1 fruit fly cellular context compared by ENCODE assay signal in genomic region chr3R:23782456-23783402, dm6.
TF ChIP-seq lines count a peak whose summit lies in the region.

No protein-coding gene starts in this region.

TF ChIP-seq in whole organism, embryonic, 481 proteins besides CTCF, POLR2A, EP300 and RAD21 (continued from another document and continues in another):
- TF ChIP-seq CG11560 (tag; IDR thresholded peaks at IDR 0.05; lab: Robert Waterston, UW) (peak; percentile 37; the same call in 1 of the 3 replicates), CG12299 (tag; optimal IDR thresholded peaks at IDR 0.05; lab: Kevin White, UChicago) (peak; percentile 76), bab2 (GFP tag; optimal IDR thresholded peaks at IDR 0.05; lab: Kevin White, UChicago) (peak; percentile 78), NC2α (GFP tag; optimal IDR thresholded peaks at IDR 0.05; lab: Kevin White, UChicago) (peak; percentile 56), Adf1 (GFP tag; IDR thresholded peaks at IDR 0.05; lab: Robert Waterston, UW) (peak; percentile 65), CG8765 (GFP tag; IDR thresholded peaks at IDR 0.05; lab: Robert Waterston, UW) (peak; percentile 86), CG15011 (GFP tag; optimal IDR thresholded peaks at IDR 0.05; lab: Kevin White, UChicago) (peak; percentile 70), Hey (tag; optimal IDR thresholded peaks at IDR 0.05; lab: Kevin White, UChicago) (peak; percentile 85), gcm (GFP tag; optimal IDR thresholded peaks at IDR 0.05; lab: Kevin White, UChicago) (peak; percentile 93), Meics (GFP tag; optimal IDR thresholded peaks at IDR 0.05; lab: Kevin White, UChicago) (peak; percentile 78), chm (GFP tag; IDR thresholded peaks at IDR 0.05; lab: Robert Waterston, UW) (peak; percentile 71), hb (GFP tag; IDR thresholded peaks at IDR 0.05; lab: Robert Waterston, UW; ENCODE audit: partially characterized antibody) (no peak), CG6175 (GFP tag; IDR thresholded peaks at IDR 0.05; lab: Robert Waterston, UW) (peak; percentile 28; the same call in 1 of the 3 replicates), crc (GFP tag; optimal IDR thresholded peaks at IDR 0.05; lab: Kevin White, UChicago) (peak; percentile 47), crol (GFP tag; IDR thresholded peaks at IDR 0.05; lab: Robert Waterston, UW) (peak; percentile 77), Fer1 (GFP tag; optimal IDR thresholded peaks at IDR 0.05; lab: Kevin White, UChicago) (peak; percentile 84), tll (GFP tag; optimal IDR thresholded peaks at IDR 0.05; lab: Kevin White, UChicago) (peak in 1 of 2 experiments; percentile 80), CG8359 (GFP tag; optimal IDR thresholded peaks at IDR 0.05; lab: Kevin White, UChicago; ENCODE audit: borderline replicate concordance) (peak; percentile 81), CG17802 (tag; optimal IDR thresholded peaks at IDR 0.05; lab: Kevin White, UChicago) (peak; percentile 77), cg (GFP tag; optimal IDR thresholded peaks at IDR 0.05; lab: Kevin White, UChicago) (peak; percentile 36), CG14667 (GFP tag; IDR thresholded peaks at IDR 0.05; lab: Robert Waterston, UW) (peak; percentile 80), CG9727 (GFP tag; optimal IDR thresholded peaks at IDR 0.05; lab: Kevin White, UChicago) (peak; percentile 93), Rx (GFP tag; IDR thresholded peaks at IDR 0.05; lab: Robert Waterston, UW) (peak; percentile 79), Atf3 (GFP tag; optimal IDR thresholded peaks at IDR 0.05; lab: Kevin White, UChicago) (peak; percentile 86), CG4730 (GFP tag; IDR thresholded peaks at IDR 0.05; lab: Robert Waterston, UW) (peak; percentile 84), row (GFP tag; IDR thresholded peaks at IDR 0.05; lab: Robert Waterston, UW) (peak; percentile 89), CG16813 (GFP tag; IDR thresholded peaks at IDR 0.05; lab: Robert Waterston, UW; ENCODE audit: partially characterized antibody) (no peak), CG31365 (tag; optimal IDR thresholded peaks at IDR 0.05; lab: Kevin White, UChicago) (peak; percentile 72), gro (GFP tag; optimal IDR thresholded peaks at IDR 0.05; lab: Kevin White, UChicago) (peak; percentile 8), shn (GFP tag; optimal IDR thresholded peaks at IDR 0.05; lab: Kevin White, UChicago) (peak; percentile 54), vnd (GFP tag; IDR thresholded peaks at IDR 0.05; lab: Robert Waterston, UW; ENCODE audit: partially characterized antibody) (no peak), CG17361 (GFP tag; IDR thresholded peaks at IDR 0.05; lab: Robert Waterston, UW) (peak; percentile 94), CG7357 (GFP tag; IDR thresholded peaks at IDR 0.05; lab: Robert Waterston, UW) (peak; percentile 83), CG3838 (GFP tag; optimal IDR thresholded peaks at IDR 0.05; lab: Kevin White, UChicago) (peak; percentile 79), CG30403 (GFP tag; optimal IDR thresholded peaks at IDR 0.05; lab: Kevin White, UChicago) (peak; percentile 92), CG8388 (GFP tag; optimal IDR thresholded peaks at IDR 0.05; lab: Kevin White, UChicago) (peak; percentile 97), CG34376 (GFP tag; optimal IDR thresholded peaks at IDR 0.05; lab: Kevin White, UChicago) (peak; percentile 87), CG9817 (tag; optimal IDR thresholded peaks at IDR 0.05; lab: Kevin White, UChicago) (peak; percentile 32), CG12659 (GFP tag; optimal IDR thresholded peaks at IDR 0.05; lab: Kevin White, UChicago) (peak; percentile 75), CG13287 (GFP tag; IDR thresholded peaks at IDR 0.05; lab: Robert Waterston, UW; ENCODE audit: partially characterized antibody) (no peak), psq (GFP tag; optimal IDR thresholded peaks at IDR 0.05; lab: Kevin White, UChicago) (peak; percentile 52), CG11093 (GFP tag; IDR thresholded peaks at IDR 0.05; lab: Robert Waterston, UW) (peak; percentile 84), ase (GFP tag; IDR thresholded peaks at IDR 0.05; lab: Robert Waterston, UW) (peak; percentile 61; the same call in 2 of the 3 replicates), Myb (GFP tag; optimal IDR thresholded peaks at IDR 0.05; lab: Kevin White, UChicago) (peak; percentile 42), br (optimal IDR thresholded peaks at IDR 0.05; lab: Kevin White, UChicago) (no peak), CG12155 (GFP tag; optimal IDR thresholded peaks at IDR 0.05; lab: Kevin White, UChicago) (peak; percentile 72), CG1529 (GFP tag; optimal IDR thresholded peaks at IDR 0.05; lab: Kevin White, UChicago) (peak; percentile 89), en (GFP tag; optimal IDR thresholded peaks at IDR 0.05; lab: Kevin White, UChicago) (peak; percentile 70), Hr3 (GFP tag; optimal IDR thresholded peaks at IDR 0.05; lab: Kevin White, UChicago) (peak; percentile 89), ham (GFP tag; IDR thresholded peaks at IDR 0.05; lab: Robert Waterston, UW) (no peak), CG11247 (GFP tag; IDR thresholded peaks at IDR 0.05; lab: Robert Waterston, UW) (peak; percentile 63), CG7839 (tag; optimal IDR thresholded peaks at IDR 0.05; lab: Kevin White, UChicago) (peak; percentile 91), eyg (GFP tag; optimal IDR thresholded peaks at IDR 0.05; lab: Kevin White, UChicago) (peak; percentile 55), ATbp (GFP tag; optimal IDR thresholded peaks at IDR 0.05; lab: Kevin White, UChicago) (peak; percentile 89), CG8944 (GFP tag; optimal IDR thresholded peaks at IDR 0.05; lab: Kevin White, UChicago) (peak; percentile 73), Nf-YB (GFP tag; optimal IDR thresholded peaks at IDR 0.05; lab: Kevin White, UChicago) (peak; percentile 64), CG11456 (GFP tag; IDR thresholded peaks at IDR 0.05; lab: Robert Waterston, UW) (0 out of 3 replicates have a peak, but pooled peaks have one; percentile 57), mirr (GFP tag; optimal IDR thresholded peaks at IDR 0.05; lab: Kevin White, UChicago) (peak; percentile 98), Usf (GFP tag; optimal IDR thresholded peaks at IDR 0.05; lab: Kevin White, UChicago) (peak; percentile 84), CG2889 (GFP tag; IDR thresholded peaks at IDR 0.05; lab: Robert Waterston, UW) (peak; percentile 67; the same call in 2 of the 3 replicates), vvl (GFP tag; IDR thresholded peaks at IDR 0.05; lab: Robert Waterston, UW) (peak; percentile 94), CG1647 (GFP tag; optimal IDR thresholded peaks at IDR 0.05; lab: Kevin White, UChicago) (peak; percentile 77), CG11085 (GFP tag; IDR thresholded peaks at IDR 0.05; lab: Robert Waterston, UW) (no peak), CG10366 (GFP tag; IDR thresholded peaks at IDR 0.05; lab: Robert Waterston, UW) (peak; percentile 76), Nf-YA (GFP tag; IDR thresholded peaks at IDR 0.05; lab: Robert Waterston, UW) (peak; percentile 62), CG11723 (GFP tag; optimal IDR thresholded peaks at IDR 0.05; lab: Kevin White, UChicago) (peak; percentile 79), D19B (GFP tag; optimal IDR thresholded peaks at IDR 0.05; lab: Kevin White, UChicago) (peak; percentile 44), CG4854 (GFP tag; optimal IDR thresholded peaks at IDR 0.05; lab: Kevin White, UChicago) (peak; percentile 63), ERR (GFP tag; optimal IDR thresholded peaks at IDR 0.05; lab: Kevin White, UChicago) (no peak), Poxn (GFP tag; IDR thresholded peaks at IDR 0.05; lab: Robert Waterston, UW) (no peak), CG3065 (GFP tag; optimal IDR thresholded peaks at IDR 0.05; lab: Kevin White, UChicago) (peak; percentile 51), CrebB (tag; optimal IDR thresholded peaks at IDR 0.05; lab: Kevin White, UChicago) (peak; percentile 85), cato (GFP tag; optimal IDR thresholded peaks at IDR 0.05; lab: Kevin White, UChicago; ENCODE audit: borderline replicate concordance) (peak; percentile 73), zf30C (GFP tag; optimal IDR thresholded peaks at IDR 0.05; lab: Kevin White, UChicago) (peak; percentile 100), CG7556 (GFP tag; optimal IDR thresholded peaks at IDR 0.05; lab: Kevin White, UChicago) (peak; percentile 87), CG31224 (GFP tag; IDR thresholded peaks at IDR 0.05; lab: Robert Waterston, UW) (peak; percentile 8), BtbVII (GFP tag; optimal IDR thresholded peaks at IDR 0.05; lab: Kevin White, UChicago) (peak; percentile 79), Hand (GFP tag; optimal IDR thresholded peaks at IDR 0.05; lab: Kevin White, UChicago) (no peak), lov (optimal IDR thresholded peaks at IDR 0.05; lab: Kevin White, UChicago) (no peak), lov (GFP tag; IDR thresholded peaks at IDR 0.05; lab: Robert Waterston, UW) (peak; percentile 89), CG13296 (GFP tag; optimal IDR thresholded peaks at IDR 0.05; lab: Kevin White, UChicago) (peak; percentile 76), zfh2 (GFP tag; optimal IDR thresholded peaks at IDR 0.05; lab: Kevin White, UChicago) (no peak), CG12071 (GFP tag; optimal IDR thresholded peaks at IDR 0.05; lab: Kevin White, UChicago) (peak; percentile 87), CG17359 (tag; optimal IDR thresholded peaks at IDR 0.05; lab: Kevin White, UChicago) (peak; percentile 91), CG10267 (tag; optimal IDR thresholded peaks at IDR 0.05; lab: Kevin White, UChicago) (peak; percentile 92), ato (GFP tag; IDR thresholded peaks at IDR 0.05; lab: Robert Waterston, UW; ENCODE audit: partially characterized antibody) (no peak), CG9797 (GFP tag; optimal IDR thresholded peaks at IDR 0.05; lab: Kevin White, UChicago) (peak; percentile 32), CG6813 (GFP tag; optimal IDR thresholded peaks at IDR 0.05; lab: Kevin White, UChicago) (peak; percentile 82), Dip3 (GFP tag; optimal IDR thresholded peaks at IDR 0.05; lab: Kevin White, UChicago) (peak; percentile 19), cwo (GFP tag; optimal IDR thresholded peaks at IDR 0.05; lab: Kevin White, UChicago) (peak; percentile 81), CG12942 (GFP tag; optimal IDR thresholded peaks at IDR 0.05; lab: Kevin White, UChicago) (peak; percentile 81), CG17328 (GFP tag; IDR thresholded peaks at IDR 0.05; lab: Robert Waterston, UW) (peak; percentile 93), nerfin-1 (tag; optimal IDR thresholded peaks at IDR 0.05; lab: Kevin White, UChicago) (peak; percentile 82), zen2 (GFP tag; IDR thresholded peaks at IDR 0.05; lab: Robert Waterston, UW; ENCODE audit: partially characterized antibody) (no peak), inv (GFP tag; IDR thresholded peaks at IDR 0.05; lab: Robert Waterston, UW; ENCODE audit: partially characterized antibody) (no peak), CG2875 (GFP tag; optimal IDR thresholded peaks at IDR 0.05; lab: Kevin White, UChicago) (peak; percentile 93), CG31441 (GFP tag; IDR thresholded peaks at IDR 0.05; lab: Robert Waterston, UW) (peak; percentile 94), B-H2 (GFP tag; optimal IDR thresholded peaks at IDR 0.05; lab: Kevin White, UChicago) (peak; percentile 52), Chrac-16 (GFP tag; optimal IDR thresholded peaks at IDR 0.05; lab: Kevin White, UChicago) (peak; percentile 88), Dbx (GFP tag; IDR thresholded peaks at IDR 0.05; lab: Robert Waterston, UW) (peak; percentile 66; the same call in 1 of the 3 replicates), CG8290 (GFP tag; optimal IDR thresholded peaks at IDR 0.05; lab: Kevin White, UChicago) (peak; percentile 74), CG8290 (tag; optimal IDR thresholded peaks at IDR 0.05; lab: Kevin White, UChicago) (peak; percentile 79 to 89), otp (GFP tag; IDR thresholded peaks at IDR 0.05; lab: Robert Waterston, UW) (peak; percentile 77), CG2678 (tag; optimal IDR thresholded peaks at IDR 0.05; lab: Kevin White, UChicago) (peak; percentile 86), HmgZ (tag; optimal IDR thresholded peaks at IDR 0.05; lab: Kevin White, UChicago) (peak; percentile 72), CG16863 (GFP tag; optimal IDR thresholded peaks at IDR 0.05; lab: Kevin White, UChicago) (peak; percentile 88), CG12391 (tag; optimal IDR thresholded peaks at IDR 0.05; lab: Kevin White, UChicago) (peak; percentile 94), CG13775 (GFP tag; optimal IDR thresholded peaks at IDR 0.05; lab: Kevin White, UChicago) (peak; percentile 88), dysf (GFP tag; IDR thresholded peaks at IDR 0.05; lab: Robert Waterston, UW) (peak; percentile 74; the same call in 2 of the 3 replicates), HLH4C (GFP tag; IDR thresholded peaks at IDR 0.05; lab: Robert Waterston, UW; ENCODE audit: partially characterized antibody) (no peak), pita (GFP tag; optimal IDR thresholded peaks at IDR 0.05; lab: Kevin White, UChicago) (no peak), CG14050 (GFP tag; IDR thresholded peaks at IDR 0.05; lab: Robert Waterston, UW) (peak; percentile 73), Nf-YC (tag; optimal IDR thresholded peaks at IDR 0.05; lab: Kevin White, UChicago) (peak; percentile 85), aop (GFP tag; IDR thresholded peaks at IDR 0.05; lab: Robert Waterston, UW) (peak; percentile 27; the same call in 1 of the 2 replicates), cad (GFP tag; optimal IDR thresholded peaks at IDR 0.05; lab: Kevin White, UChicago) (peak; percentile 11), wdn (GFP tag; IDR thresholded peaks at IDR 0.05; lab: Robert Waterston, UW) (no peak), CG10959 (GFP tag; IDR thresholded peaks at IDR 0.05; lab: Robert Waterston, UW) (peak; percentile 94), luna (GFP tag; optimal IDR thresholded peaks at IDR 0.05; lab: Kevin White, UChicago) (no peak), tup (GFP tag; optimal IDR thresholded peaks at IDR 0.05; lab: Kevin White, UChicago) (peak; percentile 30), CG7271 (tag; optimal IDR thresholded peaks at IDR 0.05; lab: Kevin White, UChicago) (peak; percentile 43), CG18764 (GFP tag; optimal IDR thresholded peaks at IDR 0.05; lab: Kevin White, UChicago) (peak; percentile 77), chinmo (GFP tag; IDR thresholded peaks at IDR 0.05; lab: Robert Waterston, UW; ENCODE audit: partially characterized antibody) (no peak), CG9609 (GFP tag; optimal IDR thresholded peaks at IDR 0.05; lab: Kevin White, UChicago) (peak; percentile 62), Ravus (GFP tag; IDR thresholded peaks at IDR 0.05; lab: Robert Waterston, UW) (no peak; the same call in 1 of the 2 replicates), B-H1 (GFP tag; IDR thresholded peaks at IDR 0.05; lab: Robert Waterston, UW) (peak; percentile 49; the same call in 2 of the 3 replicates), CG15514 (GFP tag; optimal IDR thresholded peaks at IDR 0.05; lab: Kevin White, UChicago) (peak; percentile 74), CG14014 (GFP tag; IDR thresholded peaks at IDR 0.05; lab: Robert Waterston, UW) (peak; percentile 61; the same call in 1 of the 2 replicates), Scr (GFP tag; IDR thresholded peaks at IDR 0.05; lab: Robert Waterston, UW; ENCODE audit: partially characterized antibody) (no peak), HLH54F (GFP tag; optimal IDR thresholded peaks at IDR 0.05; lab: Kevin White, UChicago) (peak; percentile 50)
